Worm (Caenorhabditis elegans) whole organism, L2 larva: ENCODE measurements around the gene F45E4.6.

ENCODE experiments used
- C34F6.9 ChIP-seq: fragments of 150-350 bp; optimal IDR thresholded peaks from 2 replicates; lab custom pipeline; 2014; ENCODE audit warnings: missing biosample characterization, missing genetic modification characterization
- F13H6.1 ChIP-seq: sonication (generic microtip); optimal IDR thresholded peaks from 2 replicates; lab custom pipeline; 2016; ENCODE audit warnings: missing genetic modification characterization, missing compliant biosample characterization
- Y55F3AM.14 ChIP-seq: fragments of 200-800 bp; sonication (Bioruptor generic); optimal IDR thresholded peaks from 2 replicates; lab custom pipeline; 2018; ENCODE audit warnings: mild to moderate bottlenecking, missing genetic modification characterization, missing compliant biosample characterization
- aly-2 ChIP-seq: fragments of 150-350 bp; optimal IDR thresholded peaks from 2 replicates; lab custom pipeline; 2014; ENCODE audit warnings: missing biosample characterization, missing genetic modification characterization
- ama-1 ChIP-seq: fragments of 150-350 bp; optimal IDR thresholded peaks from 2 replicates; lab custom pipeline; 2018; ENCODE audit warnings: inconsistent platforms
- ceh-16 ChIP-seq: fragments of 150-350 bp; optimal IDR thresholded peaks from 2 replicates; lab custom pipeline; 2014; ENCODE audit warnings: missing biosample characterization, missing genetic modification characterization
- ceh-82 ChIP-seq: fragments of 150-350 bp; optimal IDR thresholded peaks from 2 replicates; lab custom pipeline; 2014; ENCODE audit warnings: missing biosample characterization, missing genetic modification characterization
- crh-2 ChIP-seq: sonication (generic microtip); optimal IDR thresholded peaks from 2 replicates; lab custom pipeline; 2017; ENCODE audit warnings: missing biosample characterization, missing genetic modification characterization
- lin-39 ChIP-seq: fragments of 150-350 bp; optimal IDR thresholded peaks from 2 replicates; lab custom pipeline; 2014; ENCODE audit warnings: missing biosample characterization, missing genetic modification reagents, missing genetic modification characterization
- lsy-2 ChIP-seq, 2 experiments: fragments of 150-350 bp in 1 of 2; sonication (generic microtip) in 1 of 2; optimal IDR thresholded peaks; 2 replicates each; lab custom pipeline; 2014 to 2017; ENCODE audit warnings: missing biosample characterization in 2 of 2, missing genetic modification characterization in 2 of 2
- mab-5 ChIP-seq: fragments of 150-350 bp; optimal IDR thresholded peaks from 2 replicates; lab custom pipeline; 2014; ENCODE audit warnings: missing biosample characterization, missing genetic modification characterization
- mbf-1 ChIP-seq: sonication (generic microtip); optimal IDR thresholded peaks from 2 replicates; lab custom pipeline; 2017; ENCODE audit warnings: missing biosample characterization, missing genetic modification characterization
- mdl-1 ChIP-seq, 2 experiments: fragments of 150-350 bp in 1 of 2; sonication (generic microtip) in 1 of 2; optimal IDR thresholded peaks; 2 replicates each; lab custom pipeline; 2017; ENCODE audit warnings: missing biosample characterization in 2 of 2, missing genetic modification characterization in 2 of 2
- nhr-10 ChIP-seq: sonication (generic microtip); optimal IDR thresholded peaks from 2 replicates; lab custom pipeline; 2017; ENCODE audit warnings: missing biosample characterization, missing genetic modification characterization
- nhr-11 ChIP-seq: fragments of 150-350 bp; optimal IDR thresholded peaks from 2 replicates; lab custom pipeline; 2014; ENCODE audit warnings: missing biosample characterization, missing genetic modification characterization
- nhr-12 ChIP-seq: fragments of 150-350 bp; optimal IDR thresholded peaks from 2 replicates; lab custom pipeline; 2014; ENCODE audit warnings: missing biosample characterization, missing genetic modification characterization
- nhr-129 ChIP-seq: fragments of 150-350 bp; optimal IDR thresholded peaks from 2 replicates; lab custom pipeline; 2014; ENCODE audit warnings: missing biosample characterization, missing genetic modification characterization
- nhr-21 ChIP-seq: fragments of 150-350 bp; optimal IDR thresholded peaks from 2 replicates; lab custom pipeline; 2014; ENCODE audit warnings: missing biosample characterization, missing genetic modification characterization
- nhr-23 ChIP-seq: fragments of 150-350 bp; optimal IDR thresholded peaks from 2 replicates; lab custom pipeline; 2014; ENCODE audit warnings: missing biosample characterization, missing genetic modification reagents, missing genetic modification characterization
- nhr-25 ChIP-seq: fragments of 150-350 bp; sonication (generic microtip); optimal IDR thresholded peaks from 3 replicates; lab custom pipeline; 2014; ENCODE audit warnings: missing biosample characterization, missing genetic modification characterization
- nhr-6 ChIP-seq: fragments of 150-350 bp; optimal IDR thresholded peaks from 2 replicates; lab custom pipeline; 2014; ENCODE audit warnings: missing biosample characterization, missing genetic modification characterization
- peb-1 ChIP-seq: fragments of 150-350 bp; optimal IDR thresholded peaks from 2 replicates; lab custom pipeline; 2014; ENCODE audit warnings: missing biosample characterization, missing genetic modification characterization
- sem-4 ChIP-seq: fragments of 150-350 bp; optimal IDR thresholded peaks from 2 replicates; lab custom pipeline; 2014; ENCODE audit warnings: missing biosample characterization, missing genetic modification reagents, missing genetic modification characterization
- skn-1 ChIP-seq: sonication (generic microtip); optimal IDR thresholded peaks from 2 replicates; lab custom pipeline; 2017; ENCODE audit warnings: missing biosample characterization, missing genetic modification characterization
- sma-3 ChIP-seq: sonication (generic microtip); optimal IDR thresholded peaks from 2 replicates; lab custom pipeline; 2016; ENCODE audit warnings: missing genetic modification reagents, missing genetic modification characterization, missing compliant biosample characterization
- sma-9 ChIP-seq, 2 experiments: fragments of 150-350 bp in 1 of 2; sonication (generic microtip) in 1 of 2; optimal IDR thresholded peaks; 2 replicates each; lab custom pipeline; 2014 to 2016; ENCODE audit warnings: missing genetic modification characterization in 2 of 2, mild to moderate bottlenecking in 1 of 2, missing biosample characterization in 1 of 2, missing compliant biosample characterization in 1 of 2, missing genetic modification reagents in 1 of 2, moderate library complexity in 1 of 2
- snpc-4 ChIP-seq: fragments of 150-350 bp; optimal IDR thresholded peaks from 2 replicates; lab custom pipeline; 2014; ENCODE audit warnings: missing biosample characterization, missing genetic modification characterization
- unc-39 ChIP-seq: fragments of 150-350 bp; optimal IDR thresholded peaks from 2 replicates; lab custom pipeline; 2014; ENCODE audit warnings: missing biosample characterization, missing genetic modification characterization
- unc-55 ChIP-seq: fragments of 150-350 bp; sonication (generic microtip); optimal IDR thresholded peaks from 3 replicates; lab custom pipeline; 2014; ENCODE audit warnings: missing biosample characterization, missing genetic modification reagents, missing genetic modification characterization
- unc-62 ChIP-seq: fragments of 150-350 bp; optimal IDR thresholded peaks from 2 replicates; lab custom pipeline; 2014; ENCODE audit warnings: missing biosample characterization, missing genetic modification reagents, missing genetic modification characterization
- zag-1 ChIP-seq: fragments of 150-350 bp; optimal IDR thresholded peaks from 2 replicates; lab custom pipeline; 2014; ENCODE audit warnings: missing biosample characterization, missing genetic modification characterization
- ztf-1 ChIP-seq: fragments of 200-800 bp; sonication (Bioruptor generic); conservative IDR thresholded peaks from 2 replicates; pipeline ENCODE4 v1.3.6; 2022; ENCODE audit warnings: missing genetic modification characterization, missing compliant biosample characterization
- ztf-11 ChIP-seq: sonication (generic microtip); optimal IDR thresholded peaks from 2 replicates; lab custom pipeline; 2017; ENCODE audit warnings: missing biosample characterization, missing genetic modification characterization
- ztf-4 ChIP-seq: fragments of 150-350 bp; optimal IDR thresholded peaks from 2 replicates; lab custom pipeline; 2014; ENCODE audit warnings: missing biosample characterization, missing genetic modification characterization

F45E4.6 gene

DNA sequence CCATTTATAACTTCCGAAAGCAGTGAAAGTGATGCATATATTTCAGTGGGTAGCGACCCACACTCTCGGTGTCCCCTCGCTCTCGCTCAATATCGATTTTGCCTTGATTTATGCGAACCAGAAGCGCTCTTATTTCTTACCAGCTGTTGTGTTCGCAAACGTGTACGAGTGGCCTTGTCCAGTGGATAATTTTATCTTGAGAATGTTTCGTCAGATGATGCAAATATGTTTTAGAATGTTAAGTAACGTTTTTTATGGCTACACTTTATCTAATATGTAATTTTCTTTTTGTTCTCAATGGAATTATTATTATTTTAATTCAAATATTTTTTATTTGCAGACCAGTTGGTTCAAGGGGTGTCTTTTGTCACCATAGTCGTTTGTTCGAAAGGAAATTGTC, 672 bp upstream of the F45E4.6 start, which contains the start of gene plp-1:
TSS of gene plp-1 (plus strand) at position 341 of the 400 bp plus-strand sequence.
- TF ChIP-seq nhr-25 (tag; lab: Kevin White, UChicago) (no peak), snpc-4 (tag; lab: Kevin White, UChicago) (no peak), nhr-129 (tag; lab: Kevin White, UChicago) (peak; percentile 89), mab-5 (tag; lab: Kevin White, UChicago) (peak; percentile 18), ztf-4 (tag; lab: Kevin White, UChicago) (no peak), unc-39 (tag; lab: Kevin White, UChicago) (no peak)

DNA sequence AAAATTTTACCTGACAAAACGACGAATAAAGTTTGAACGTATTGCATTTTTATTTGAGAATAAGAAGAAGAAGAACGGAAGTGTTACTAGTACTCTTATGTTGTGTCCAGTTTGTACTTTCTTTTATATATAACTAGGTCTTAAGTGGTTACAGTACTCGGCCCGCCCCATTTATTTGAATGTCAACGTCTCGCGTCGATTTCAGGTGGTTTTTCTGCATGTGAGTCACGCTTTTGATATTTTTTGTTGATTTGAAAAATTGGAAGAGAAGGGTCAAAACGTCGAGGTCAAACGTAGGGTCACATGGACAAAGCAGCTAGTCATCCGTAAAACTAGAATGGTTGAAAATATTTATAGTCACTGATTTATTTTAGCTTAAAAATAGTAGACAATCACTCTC, 3.4 kb downstream of the F45E4.6 start, which contains the start of gene F45E4.5:
TSS of gene F45E4.5 (minus strand) at position 101 of the 400 bp plus-strand sequence.
- TF ChIP-seq nhr-129 (tag; lab: Kevin White, UChicago) (no peak), crh-2 (tag; lab: Kevin White, UChicago) (no peak), nhr-21 (no peak), ama-1 (lab: Kevin White, UChicago) (no peak), mbf-1 (no peak), unc-55 (GFP tag; lab: Kevin White, UChicago) (no peak)

DNA sequence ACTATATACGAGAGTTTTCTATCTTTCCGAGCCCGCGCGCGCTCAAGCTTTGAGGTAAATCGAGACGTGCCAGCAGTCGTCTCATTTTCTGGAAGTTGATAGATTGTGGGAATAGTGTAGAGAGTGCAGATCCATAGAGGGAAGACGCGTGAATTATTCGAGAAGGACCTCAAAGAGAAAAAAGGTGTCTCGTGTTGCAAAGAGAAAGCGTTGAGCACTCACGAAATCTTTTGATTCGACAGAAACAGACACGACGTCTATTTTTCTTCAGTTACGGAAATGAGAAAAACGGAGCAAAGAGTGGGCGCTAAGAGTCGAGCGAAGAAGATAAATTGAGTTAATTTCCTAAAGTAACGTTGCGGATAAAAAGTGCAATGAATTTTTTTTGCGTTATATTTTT, 8.5 kb downstream of the F45E4.6 start:
- TF ChIP-seq ceh-82 (tag; lab: Kevin White, UChicago) (peak; percentile 28), nhr-23 (tag; lab: Kevin White, UChicago) (no peak), nhr-12 (no peak), crh-2 (tag; lab: Kevin White, UChicago) (peak; percentile 11), ceh-16 (no peak), lsy-2 (tag; optimal IDR thresholded peaks at IDR 0.05; lab: Kevin White, UChicago) (peak in 1 of 2 experiments; percentile 14), sem-4 (tag; lab: Kevin White, UChicago) (peak; percentile 0), C34F6.9 (tag; lab: Kevin White, UChicago) (peak; percentile 22), F13H6.1 (tag; lab: Kevin White, UChicago) (peak; percentile 32), lin-39 (tag; lab: Kevin White, UChicago) (no peak), aly-2 (tag; lab: Kevin White, UChicago) (peak; percentile 52), nhr-129 (tag; lab: Kevin White, UChicago) (peak; percentile 11), unc-39 (tag; lab: Kevin White, UChicago) (no peak)
- TF ChIP-seq, all 48 proteins: peak for 8

ce11 chrIV:7623078-7623477, 9.3 kb downstream of the F45E4.6 start:
- TF ChIP-seq C34F6.9 (tag; lab: Kevin White, UChicago): no peak
- no peak for TF ChIP-seq unc-62
- TF ChIP-seq F13H6.1 (tag; lab: Kevin White, UChicago): no peak
- no peak for TF ChIP-seq mdl-1 (tag; optimal IDR thresholded peaks at IDR 0.05; lab: Kevin White, UChicago)
- TF ChIP-seq unc-39 (tag; lab: Kevin White, UChicago): no peak
- no peak for TF ChIP-seq sem-4 (tag; lab: Kevin White, UChicago)
- no peak for TF ChIP-seq aly-2 (tag; lab: Kevin White, UChicago)
- no peak for TF ChIP-seq skn-1 (tag; lab: Kevin White, UChicago)
- no peak for TF ChIP-seq nhr-6
- TF ChIP-seq ztf-1 (GFP tag; lab: Robert Waterston, UW): no peak
- no peak for TF ChIP-seq lsy-2 (tag; optimal IDR thresholded peaks at IDR 0.05; lab: Kevin White, UChicago)
- no peak for TF ChIP-seq nhr-10 (tag; lab: Kevin White, UChicago)
- TF ChIP-seq mbf-1: no peak
- no peak for TF ChIP-seq zag-1 (tag; lab: Kevin White, UChicago)
- TF ChIP-seq peb-1 (tag; lab: Kevin White, UChicago): no peak

DNA sequence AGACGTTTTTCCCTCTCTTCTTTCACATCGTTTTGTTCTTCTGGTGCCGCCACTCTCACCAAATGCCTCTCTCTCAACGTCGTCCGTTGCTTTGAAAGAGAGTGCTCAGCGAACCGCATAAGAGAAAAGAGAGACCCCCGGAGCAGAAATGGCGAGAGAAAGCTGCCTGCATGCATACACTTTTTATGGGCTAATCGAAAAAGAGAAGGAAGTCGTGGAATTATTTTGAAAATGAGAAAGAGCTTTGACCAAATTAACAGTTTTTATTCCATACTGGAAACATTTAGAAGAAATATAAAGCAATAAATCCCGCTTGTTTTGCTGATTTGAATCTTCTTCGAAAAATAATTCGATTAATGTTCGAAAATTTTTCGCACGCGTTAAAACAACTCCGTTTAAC, 11.9 kb downstream of the F45E4.6 start:
- TF ChIP-seq sma-3 (GFP tag; lab: Kevin White, UChicago): no peak
- peak; percentile 41 for TF ChIP-seq unc-55 (GFP tag; lab: Kevin White, UChicago)
- TF ChIP-seq sem-4 (tag; lab: Kevin White, UChicago): peak; percentile 59
- peak; percentile 17 for TF ChIP-seq C34F6.9 (tag; lab: Kevin White, UChicago)
- peak; percentile 17 for TF ChIP-seq zag-1 (tag; lab: Kevin White, UChicago)

ce11 chrIV:7619261-7619660, 13.1 kb downstream of the F45E4.6 start:
- TF ChIP-seq lin-39 (tag; lab: Kevin White, UChicago) (no peak), sem-4 (tag; lab: Kevin White, UChicago) (peak; percentile 60), zag-1 (tag; lab: Kevin White, UChicago) (peak; percentile 57), F13H6.1 (tag; lab: Kevin White, UChicago) (peak; percentile 23), Y55F3AM.14 (GFP tag; lab: Kevin White, UChicago) (peak; percentile 7), mdl-1 (tag; optimal IDR thresholded peaks at IDR 0.05; lab: Kevin White, UChicago) (peak in 1 of 2 experiments; percentile 44), nhr-129 (tag; lab: Kevin White, UChicago) (no peak), nhr-21 (no peak), nhr-10 (tag; lab: Kevin White, UChicago) (no peak), sma-3 (GFP tag; lab: Kevin White, UChicago) (no peak), ceh-82 (tag; lab: Kevin White, UChicago) (no peak), lsy-2 (tag; optimal IDR thresholded peaks at IDR 0.05; lab: Kevin White, UChicago) (peak in 1 of 2 experiments; percentile 24), unc-55 (GFP tag; lab: Kevin White, UChicago) (peak; percentile 73), nhr-12 (no peak), nhr-11 (tag; lab: Kevin White, UChicago) (no peak), nhr-6 (no peak), peb-1 (tag; lab: Kevin White, UChicago) (no peak), crh-2 (tag; lab: Kevin White, UChicago) (peak; percentile 6), snpc-4 (tag; lab: Kevin White, UChicago) (no peak), ztf-11 (tag; lab: Kevin White, UChicago) (no peak), sma-9 (GFP tag; optimal IDR thresholded peaks at IDR 0.05; lab: Kevin White, UChicago) (no peak), sma-9 (tag; optimal IDR thresholded peaks at IDR 0.05; lab: Kevin White, UChicago) (no peak), C34F6.9 (tag; lab: Kevin White, UChicago) (peak; percentile 52)
